Worm (Caenorhabditis elegans) whole organism, L3 larva: ENCODE data around the gene zip-3.
A peak's percentile ranks its signal among the peaks of the same experiment; 100 is the strongest.

Experiments used
- ZK546.5 ChIP-seq: sonication (generic microtip); optimal IDR thresholded peaks from 2 replicates; lab custom pipeline; 2017; ENCODE audit warnings: missing biosample characterization, missing genetic modification characterization
- aly-2 ChIP-seq: fragments of 150-350 bp; optimal IDR thresholded peaks from 2 replicates; lab custom pipeline; 2014; ENCODE audit warnings: missing biosample characterization, missing genetic modification characterization
- ama-1 ChIP-seq: fragments of 150-350 bp; optimal IDR thresholded peaks from 2 replicates; lab custom pipeline; 2018
- ceh-16 ChIP-seq: sonication (generic microtip); optimal IDR thresholded peaks from 2 replicates; lab custom pipeline; 2017; ENCODE audit warnings: missing biosample characterization, missing genetic modification characterization
- ceh-82 ChIP-seq: fragments of 150-350 bp; optimal IDR thresholded peaks from 2 replicates; lab custom pipeline; 2014; ENCODE audit warnings: missing biosample characterization, missing genetic modification characterization
- ceh-9 ChIP-seq: sonication (generic microtip); optimal IDR thresholded peaks from 2 replicates; lab custom pipeline; 2018; ENCODE audit warnings: missing biosample characterization, missing genetic modification characterization
- daf-12 ChIP-seq: fragments of 150-350 bp; optimal IDR thresholded peaks from 2 replicates; lab custom pipeline; 2014; ENCODE audit warnings: missing biosample characterization, missing genetic modification reagents, missing genetic modification characterization
- egl-27 ChIP-seq: sonication (generic microtip); optimal IDR thresholded peaks from 4 replicates; lab custom pipeline; 2017; ENCODE audit warnings: missing biosample characterization, missing genetic modification reagents, missing genetic modification characterization
- elt-1 ChIP-seq: fragments of 150-350 bp; optimal IDR thresholded peaks from 2 replicates; lab custom pipeline; 2014; ENCODE audit warnings: missing biosample characterization, missing genetic modification characterization
- elt-2 ChIP-seq: sonication (generic microtip); optimal IDR thresholded peaks from 2 replicates; lab custom pipeline; 2016; ENCODE audit warnings: missing genetic modification reagents, mild to moderate bottlenecking, missing genetic modification characterization, missing compliant biosample characterization
- elt-3 ChIP-seq, 3 experiments: fragments of 150-350 bp in 1 of 3; sonication (generic microtip) in 2 of 3; optimal IDR thresholded peaks; 2 replicates in 2 of 3; 4 replicates in 1 of 3; lab custom pipeline; 2014 to 2017; ENCODE audit warnings: missing biosample characterization in 3 of 3, missing genetic modification characterization in 3 of 3
- eor-1 ChIP-seq, 2 experiments: fragments of 150-350 bp; optimal IDR thresholded peaks; 2 replicates each; lab custom pipeline; 2014 to 2018; ENCODE audit warnings: missing biosample characterization in 2 of 2, missing genetic modification characterization in 2 of 2
- fkh-2 ChIP-seq: fragments of 150-350 bp; optimal IDR thresholded peaks from 2 replicates; lab custom pipeline; 2014; ENCODE audit warnings: missing biosample characterization, missing genetic modification reagents, missing genetic modification characterization
- fos-1 ChIP-seq: fragments of 150-350 bp; optimal IDR thresholded peaks from 2 replicates; lab custom pipeline; 2014; ENCODE audit warnings: missing biosample characterization, missing genetic modification characterization
- hmg-11 ChIP-seq: sonication (generic microtip); optimal IDR thresholded peaks from 2 replicates; lab custom pipeline; 2016; ENCODE audit warnings: missing genetic modification characterization, missing compliant biosample characterization
- jun-1 ChIP-seq: fragments of 150-350 bp; optimal IDR thresholded peaks from 2 replicates; lab custom pipeline; 2014; ENCODE audit warnings: missing biosample characterization, missing genetic modification reagents, missing genetic modification characterization
- lin-15B ChIP-seq: fragments of 150-350 bp; optimal IDR thresholded peaks from 2 replicates; lab custom pipeline; 2014; ENCODE audit warnings: missing biosample characterization, missing genetic modification characterization
- lin-39 ChIP-seq: fragments of 150-350 bp; optimal IDR thresholded peaks from 2 replicates; lab custom pipeline; 2018; ENCODE audit warnings: missing biosample characterization, missing genetic modification reagents, missing genetic modification characterization
- lsy-12 ChIP-seq: sonication (generic microtip); optimal IDR thresholded peaks from 2 replicates; lab custom pipeline; 2016; ENCODE audit warnings: mild to moderate bottlenecking, missing genetic modification characterization, missing compliant biosample characterization
- mdl-1 ChIP-seq: fragments of 150-350 bp; optimal IDR thresholded peaks from 2 replicates; lab custom pipeline; 2014; ENCODE audit warnings: missing biosample characterization, missing genetic modification characterization
- mml-1 ChIP-seq: fragments of 150-350 bp; sonication (generic microtip); optimal IDR thresholded peaks from 3 replicates; lab custom pipeline; 2014; ENCODE audit warnings: missing biosample characterization, missing genetic modification characterization
- nfya-1 ChIP-seq: sonication (generic microtip); optimal IDR thresholded peaks from 2 replicates; lab custom pipeline; 2017; ENCODE audit warnings: missing genetic modification characterization, mild to moderate bottlenecking, missing compliant biosample characterization, antibody characterized with exemption, moderate library complexity; ENCODE audit not compliant: insufficient read depth
- nhr-11 ChIP-seq: fragments of 150-350 bp; optimal IDR thresholded peaks from 2 replicates; lab custom pipeline; 2014; ENCODE audit warnings: missing biosample characterization, missing genetic modification characterization
- nhr-12 ChIP-seq: fragments of 150-350 bp; optimal IDR thresholded peaks from 2 replicates; lab custom pipeline; 2014; ENCODE audit warnings: missing biosample characterization, missing genetic modification characterization
- nhr-23 ChIP-seq: fragments of 150-350 bp; optimal IDR thresholded peaks from 2 replicates; lab custom pipeline; 2014; ENCODE audit warnings: missing biosample characterization, missing genetic modification reagents, missing genetic modification characterization
- nhr-237 ChIP-seq: fragments of 150-350 bp; optimal IDR thresholded peaks from 2 replicates; lab custom pipeline; 2014; ENCODE audit warnings: missing biosample characterization, missing genetic modification characterization
- nhr-25 ChIP-seq: sonication (generic microtip); optimal IDR thresholded peaks from 2 replicates; lab custom pipeline; 2017; ENCODE audit warnings: missing biosample characterization, missing genetic modification characterization
- nhr-28 ChIP-seq: fragments of 150-350 bp; optimal IDR thresholded peaks from 2 replicates; lab custom pipeline; 2014; ENCODE audit warnings: missing biosample characterization, missing genetic modification characterization
- nhr-43 ChIP-seq: sonication (generic microtip); optimal IDR thresholded peaks from 2 replicates; lab custom pipeline; 2016; ENCODE audit warnings: mild to moderate bottlenecking, missing genetic modification characterization, missing compliant biosample characterization; ENCODE audit not compliant: poor library complexity, severe bottlenecking
- nhr-67 ChIP-seq: fragments of 150-350 bp; optimal IDR thresholded peaks from 2 replicates; lab custom pipeline; 2014; ENCODE audit warnings: missing biosample characterization, missing genetic modification characterization
- nhr-76 ChIP-seq: fragments of 150-350 bp; sonication (generic microtip); optimal IDR thresholded peaks from 5 replicates; lab custom pipeline; 2014; ENCODE audit warnings: missing biosample characterization, missing genetic modification characterization
- nhr-77 ChIP-seq: fragments of 150-350 bp; optimal IDR thresholded peaks from 2 replicates; lab custom pipeline; 2014; ENCODE audit warnings: missing biosample characterization, missing genetic modification characterization
- pha-4 ChIP-seq: fragments of 150-350 bp; optimal IDR thresholded peaks from 2 replicates; lab custom pipeline; 2014; ENCODE audit warnings: missing biosample characterization, missing genetic modification reagents, missing genetic modification characterization
- pqm-1 ChIP-seq: fragments of 150-350 bp; optimal IDR thresholded peaks from 2 replicates; lab custom pipeline; 2017; ENCODE audit warnings: missing biosample characterization, missing genetic modification characterization, inconsistent platforms
- sea-2 ChIP-seq: fragments of 150-350 bp; sonication (generic microtip); optimal IDR thresholded peaks from 4 replicates; lab custom pipeline; 2014; ENCODE audit warnings: missing biosample characterization, missing genetic modification reagents, missing genetic modification characterization
- skn-1 ChIP-seq: fragments of 150-350 bp; optimal IDR thresholded peaks from 2 replicates; lab custom pipeline; 2014; ENCODE audit warnings: missing biosample characterization, missing genetic modification characterization
- snpc-4 ChIP-seq: fragments of 150-350 bp; optimal IDR thresholded peaks from 2 replicates; lab custom pipeline; 2014; ENCODE audit warnings: missing biosample characterization, missing genetic modification characterization
- tbx-2 ChIP-seq: sonication (generic microtip); optimal IDR thresholded peaks from 2 replicates; lab custom pipeline; 2016; ENCODE audit warnings: mild to moderate bottlenecking, missing genetic modification characterization, missing compliant biosample characterization
- unc-39 ChIP-seq: sonication (generic microtip); optimal IDR thresholded peaks from 4 replicates; lab custom pipeline; 2017; ENCODE audit warnings: missing biosample characterization, missing genetic modification characterization
- unc-62 ChIP-seq: fragments of 150-350 bp; sonication (generic microtip); optimal IDR thresholded peaks from 4 replicates; lab custom pipeline; 2014; ENCODE audit warnings: missing biosample characterization, missing genetic modification reagents, missing genetic modification characterization
- ztf-11 ChIP-seq: fragments of 150-350 bp; optimal IDR thresholded peaks from 2 replicates; lab custom pipeline; 2014; ENCODE audit warnings: missing biosample characterization, missing genetic modification characterization
- ztf-4 ChIP-seq: fragments of 150-350 bp; optimal IDR thresholded peaks from 2 replicates; lab custom pipeline; 2014; ENCODE audit warnings: missing biosample characterization, missing genetic modification characterization

The zip-3 gene

DNA sequence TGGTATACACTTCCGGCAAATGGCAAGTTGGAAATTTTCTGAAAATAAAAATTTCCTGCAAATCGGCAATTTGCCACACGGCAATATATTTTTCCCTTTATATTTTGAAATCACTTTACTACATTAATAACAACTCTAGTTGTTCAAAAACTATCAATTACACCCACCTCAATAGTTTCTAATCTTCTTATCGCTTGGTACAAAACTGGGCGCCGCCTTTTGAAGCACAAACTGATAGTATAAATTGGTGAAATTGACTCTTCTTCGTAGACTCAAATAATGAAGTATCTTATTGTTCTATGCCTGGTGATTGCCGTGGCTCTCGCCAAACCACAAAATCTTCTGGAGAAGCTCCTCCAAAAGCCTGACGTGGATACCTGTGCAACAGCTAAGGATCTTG is 23.8 kb upstream of the zip-3 start, which contains the start of gene Y39G8B.9:
Gene Y39G8B.9, plus strand, starts transcription at position 269 of the 400 bp plus-strand sequence.
- TF ChIP-seq skn-1 (tag; lab: Kevin White, UChicago) (no peak), nhr-25 (tag; lab: Kevin White, UChicago) (no peak), pqm-1 (peak; percentile 5), jun-1 (tag; lab: Kevin White, UChicago) (no peak), nhr-11 (no peak), hmg-11 (tag; lab: Kevin White, UChicago) (no peak), elt-2 (tag; lab: Kevin White, UChicago) (peak; percentile 61), ceh-82 (tag; lab: Kevin White, UChicago) (no peak), pha-4 (tag; lab: Kevin White, UChicago) (peak; percentile 0)

DNA sequence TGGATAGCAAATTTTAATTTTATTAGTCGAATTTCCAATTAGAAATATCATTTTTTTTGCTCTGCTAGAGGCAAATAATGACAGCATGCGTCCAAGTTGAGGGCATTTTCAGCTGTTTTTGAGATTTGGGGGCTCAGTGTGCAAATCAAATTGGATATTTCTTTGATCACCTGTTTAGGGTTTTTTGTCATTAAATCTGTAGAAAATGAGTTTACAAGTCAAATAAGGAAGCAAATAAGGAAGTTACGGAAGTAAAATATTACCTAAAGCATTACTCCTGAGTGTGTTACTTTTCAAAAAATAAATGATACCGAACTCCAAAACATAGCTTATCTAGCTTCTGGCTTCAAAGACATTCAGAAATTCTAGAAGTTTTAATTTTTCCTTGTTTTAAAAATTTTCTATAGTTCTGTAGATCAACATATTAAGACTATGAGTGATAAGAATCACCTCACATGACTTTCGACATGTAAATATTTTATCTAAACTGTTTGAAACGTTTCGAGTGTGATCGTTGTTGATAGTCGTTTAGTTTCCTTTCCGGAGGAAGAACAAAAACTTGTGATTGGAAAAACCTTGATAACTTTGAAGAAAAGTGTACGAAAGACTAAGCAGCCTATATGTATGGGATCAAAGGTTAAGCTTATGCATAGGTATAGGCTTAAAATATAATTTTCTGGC is 22.7 kb upstream of the zip-3 start, which contains the start of gene sre-48:
Gene sre-48, minus strand, starts transcription at position 51 of the 681 bp plus-strand sequence.
- TF ChIP-seq ceh-9 = no peak
- no peak for TF ChIP-seq nhr-237 (tag; lab: Kevin White, UChicago)
- peak; percentile 92 for TF ChIP-seq elt-2 (tag; lab: Kevin White, UChicago)
- TF ChIP-seq jun-1 (tag; lab: Kevin White, UChicago) = peak; percentile 85
- TF ChIP-seq elt-1 (tag; lab: Kevin White, UChicago) = no peak
- peak; percentile 73 for TF ChIP-seq pqm-1
- peak; percentile 47 for TF ChIP-seq pha-4 (tag; lab: Kevin White, UChicago)
- TF ChIP-seq, all 47 proteins: peak for 4

DNA sequence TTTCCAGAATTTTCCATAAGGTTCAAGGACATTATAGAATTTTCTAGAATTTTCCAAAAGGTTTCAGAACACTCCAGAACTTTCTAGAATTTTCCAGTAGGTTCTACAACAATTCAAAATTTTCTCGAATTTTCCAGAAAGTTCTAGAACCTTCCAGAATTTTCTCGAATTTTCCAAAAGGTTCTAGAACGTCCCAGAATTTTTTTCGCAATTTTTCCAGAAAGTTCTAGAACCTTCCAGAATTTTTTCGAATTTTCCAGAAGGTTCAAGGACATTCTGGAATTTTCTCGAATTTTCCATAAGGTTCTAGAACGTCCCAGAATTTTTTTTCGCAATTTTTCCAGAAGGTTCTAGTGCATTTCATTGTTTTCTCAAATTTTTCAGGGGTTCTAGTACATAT is 20.4 kb upstream of the zip-3 start:
- TF ChIP-seq nhr-67 (tag; lab: Kevin White, UChicago) (no peak), elt-3 (tag; optimal IDR thresholded peaks at IDR 0.05; lab: Kevin White, UChicago) (no peak), nhr-43 (tag; lab: Kevin White, UChicago) (no peak), skn-1 (tag; lab: Kevin White, UChicago) (no peak), hmg-11 (tag; lab: Kevin White, UChicago) (no peak), tbx-2 (tag; lab: Kevin White, UChicago) (no peak), ztf-11 (tag; lab: Kevin White, UChicago) (no peak), ceh-16 (tag; lab: Kevin White, UChicago) (no peak), fkh-2 (tag; lab: Kevin White, UChicago) (no peak), nhr-28 (tag; lab: Kevin White, UChicago) (no peak), pha-4 (tag; lab: Kevin White, UChicago) (no peak), daf-12 (tag; lab: Kevin White, UChicago) (no peak), ztf-4 (tag; lab: Kevin White, UChicago) (no peak), nhr-12 (tag; lab: Kevin White, UChicago) (no peak), nfya-1 (tag; lab: Kevin White, UChicago) (no peak), ceh-82 (tag; lab: Kevin White, UChicago) (no peak), mdl-1 (tag; lab: Kevin White, UChicago) (no peak)

DNA sequence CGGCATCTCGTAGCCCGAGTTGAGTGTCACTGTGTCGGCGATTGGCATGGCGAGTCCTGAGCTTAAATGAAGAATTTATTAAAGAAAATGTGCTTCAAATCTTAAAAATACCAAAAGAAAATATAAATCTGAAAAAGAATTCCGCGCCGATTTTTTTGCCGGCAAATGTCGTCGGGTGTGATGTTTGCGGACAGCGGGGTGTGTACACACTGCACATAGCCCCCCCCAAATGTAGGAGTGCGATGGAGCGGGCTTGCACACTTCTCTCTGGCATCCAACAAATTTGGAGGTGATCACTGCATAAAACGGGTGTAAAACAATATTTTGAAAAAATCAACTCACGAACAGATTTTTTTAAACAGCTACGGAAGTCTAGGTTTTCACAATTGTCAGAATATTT is 18.9 kb upstream of the zip-3 start, which contains the start of gene Y39G8B.2:
Gene Y39G8B.2, minus strand, starts transcription at position 61 of the 400 bp plus-strand sequence.
- TF ChIP-seq pha-4 (tag; lab: Kevin White, UChicago) (peak; percentile 97), ceh-82 (tag; lab: Kevin White, UChicago) (no peak), nhr-43 (tag; lab: Kevin White, UChicago) (peak; percentile 80), lin-15B (tag; lab: Kevin White, UChicago) (peak; percentile 98), mml-1 (tag; lab: Kevin White, UChicago) (no peak), sea-2 (no peak), nhr-28 (tag; lab: Kevin White, UChicago) (no peak), elt-1 (tag; lab: Kevin White, UChicago) (no peak), ZK546.5 (tag; lab: Kevin White, UChicago) (no peak), nhr-76 (tag; lab: Kevin White, UChicago) (no peak), ztf-11 (tag; lab: Kevin White, UChicago) (no peak), ztf-4 (tag; lab: Kevin White, UChicago) (no peak), unc-62 (GFP tag; lab: Kevin White, UChicago) (no peak), nhr-23 (tag; lab: Kevin White, UChicago) (peak; percentile 86), lsy-12 (tag; lab: Kevin White, UChicago) (peak; percentile 32), nfya-1 (tag; lab: Kevin White, UChicago) (peak; percentile 88), snpc-4 (tag; lab: Kevin White, UChicago) (peak; percentile 92), egl-27 (no peak), unc-39 (tag; lab: Kevin White, UChicago) (no peak), daf-12 (tag; lab: Kevin White, UChicago) (no peak), nhr-67 (tag; lab: Kevin White, UChicago) (no peak), aly-2 (tag; lab: Kevin White, UChicago) (no peak), hmg-11 (tag; lab: Kevin White, UChicago) (peak; percentile 81), elt-2 (tag; lab: Kevin White, UChicago) (peak; percentile 57), nhr-77 (tag; lab: Kevin White, UChicago) (no peak), ama-1 (lab: Kevin White, UChicago) (peak; percentile 49), elt-3 (tag; optimal IDR thresholded peaks at IDR 0.05; lab: Kevin White, UChicago) (peak in 1 of 3 experiments; percentile 40), lin-39 (tag; lab: Kevin White, UChicago) (peak; percentile 88), eor-1 (tag; optimal IDR thresholded peaks at IDR 0.05; lab: Kevin White, UChicago) (no peak), jun-1 (tag; lab: Kevin White, UChicago) (peak; percentile 56), fos-1 (tag; lab: Kevin White, UChicago) (peak; percentile 16), tbx-2 (tag; lab: Kevin White, UChicago) (no peak), nhr-12 (tag; lab: Kevin White, UChicago) (no peak), nhr-25 (tag; lab: Kevin White, UChicago) (peak; percentile 84), ceh-9 (no peak)
